Worm (Caenorhabditis elegans) whole organism, L3 larva: ENCODE measurements around the gene C03H5.4.

Experiments
- R02D3.7 ChIP-seq: fragments of 150-350 bp; optimal IDR thresholded peaks from 2 replicates; lab custom pipeline; 2014; ENCODE audit warnings: missing biosample characterization, missing genetic modification characterization
- ceh-16 ChIP-seq: sonication (generic microtip); optimal IDR thresholded peaks from 2 replicates; lab custom pipeline; 2017; ENCODE audit warnings: missing biosample characterization, missing genetic modification characterization
- egl-27 ChIP-seq: sonication (generic microtip); optimal IDR thresholded peaks from 4 replicates; lab custom pipeline; 2017; ENCODE audit warnings: missing biosample characterization, missing genetic modification reagents, missing genetic modification characterization
- mml-1 ChIP-seq: fragments of 150-350 bp; sonication (generic microtip); optimal IDR thresholded peaks from 3 replicates; lab custom pipeline; 2014; ENCODE audit warnings: missing biosample characterization, missing genetic modification characterization
- nfya-1 ChIP-seq: sonication (generic microtip); optimal IDR thresholded peaks from 2 replicates; lab custom pipeline; 2017; ENCODE audit warnings: missing genetic modification characterization, mild to moderate bottlenecking, missing compliant biosample characterization, antibody characterized with exemption, moderate library complexity; ENCODE audit not compliant: insufficient read depth
- nhr-11 ChIP-seq: fragments of 150-350 bp; optimal IDR thresholded peaks from 2 replicates; lab custom pipeline; 2014; ENCODE audit warnings: missing biosample characterization, missing genetic modification characterization
- nhr-12 ChIP-seq: fragments of 150-350 bp; optimal IDR thresholded peaks from 2 replicates; lab custom pipeline; 2014; ENCODE audit warnings: missing biosample characterization, missing genetic modification characterization
- snpc-4 ChIP-seq: fragments of 150-350 bp; optimal IDR thresholded peaks from 2 replicates; lab custom pipeline; 2014; ENCODE audit warnings: missing biosample characterization, missing genetic modification characterization
- unc-62 ChIP-seq: fragments of 150-350 bp; sonication (generic microtip); optimal IDR thresholded peaks from 4 replicates; lab custom pipeline; 2014; ENCODE audit warnings: missing biosample characterization, missing genetic modification reagents, missing genetic modification characterization

DNA sequence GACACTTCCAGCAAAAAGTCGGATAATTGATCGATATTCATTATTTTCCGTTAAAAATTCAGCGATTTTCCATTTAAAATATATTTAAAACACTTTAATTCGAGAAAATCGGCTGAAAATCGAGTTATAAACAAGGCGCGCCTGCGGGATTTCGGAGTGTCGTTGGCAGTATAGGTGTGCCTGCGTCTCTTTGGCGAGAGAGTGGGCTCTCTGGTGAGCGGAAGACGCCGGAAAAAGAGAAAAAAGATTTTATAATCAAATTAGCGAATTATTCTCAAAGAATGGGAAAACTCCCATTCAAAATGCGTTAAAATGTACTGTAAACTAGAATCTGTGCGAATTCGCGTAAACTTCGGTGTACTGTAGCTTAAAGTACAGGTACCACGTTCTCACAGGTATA is 27.3 kb upstream of the C03H5.4 start, which contains the start of gene D1069.3:
- TF ChIP-seq nfya-1 (tag; lab: Kevin White, UChicago) (peak; percentile 55), R02D3.7 (tag; lab: Kevin White, UChicago) (no peak), snpc-4 (tag; lab: Kevin White, UChicago) (no peak), mml-1 (tag; lab: Kevin White, UChicago) (no peak), nhr-12 (tag; lab: Kevin White, UChicago) (no peak), egl-27 (tag; lab: Kevin White, UChicago) (no peak), unc-62 (GFP tag; lab: Kevin White, UChicago) (no peak), nhr-11 (tag; lab: Kevin White, UChicago) (no peak), ceh-16 (tag; lab: Kevin White, UChicago) (no peak)
